Worm (Caenorhabditis elegans) whole organism, late embryonic: ENCODE results near the gene pho-6.
"Not testable (repeated sequence)": the region's sequence is repeated elsewhere in the genome, so short reads cannot be mapped to it uniquely, and the experiment has no call there.

ENCODE experiments used
- C08G9.2 ChIP-seq: sonication (generic microtip); optimal IDR thresholded peaks from 2 replicates; lab custom pipeline; 2016; ENCODE audit warnings: mild to moderate bottlenecking, missing genetic modification characterization, moderate library complexity, missing compliant biosample characterization
- T23F11.4 ChIP-seq: fragments of 200-800 bp; sonication (Bioruptor generic); optimal IDR thresholded peaks from 2 replicates; lab custom pipeline; 2018; ENCODE audit warnings: mild to moderate bottlenecking, missing genetic modification characterization, missing compliant biosample characterization
- Y22D7AL.16 ChIP-seq: sonication (generic microtip); optimal IDR thresholded peaks from 2 replicates; lab custom pipeline; 2016; ENCODE audit warnings: missing genetic modification characterization, missing compliant biosample characterization
- ceh-14 ChIP-seq: sonication (generic microtip); optimal IDR thresholded peaks from 2 replicates; lab custom pipeline; 2016; ENCODE audit warnings: missing genotype, missing genetic modification characterization, missing compliant biosample characterization
- ceh-18 ChIP-seq: sonication (generic microtip); optimal IDR thresholded peaks from 2 replicates; lab custom pipeline; 2016; ENCODE audit warnings: missing genetic modification characterization, missing compliant biosample characterization
- ceh-22 ChIP-seq: sonication (generic microtip); optimal IDR thresholded peaks from 2 replicates; lab custom pipeline; 2017; ENCODE audit warnings: missing biosample characterization, missing genetic modification characterization
- ceh-30 ChIP-seq: fragments of 150-350 bp; optimal IDR thresholded peaks from 2 replicates; lab custom pipeline; 2014; ENCODE audit warnings: missing biosample characterization, missing genetic modification characterization
- ceh-31 ChIP-seq: sonication (generic microtip); optimal IDR thresholded peaks from 2 replicates; lab custom pipeline; 2016; ENCODE audit warnings: missing genetic modification characterization, missing compliant biosample characterization
- ceh-34 ChIP-seq: sonication (generic microtip); optimal IDR thresholded peaks from 2 replicates; lab custom pipeline; 2016; ENCODE audit warnings: mild to moderate bottlenecking, missing genetic modification characterization, missing compliant biosample characterization
- ceh-45 ChIP-seq: fragments of 200-800 bp; sonication (Bioruptor generic); IDR thresholded peaks from 2 replicates; pipeline ENCODE4 v1.3.6; 2022; ENCODE audit warnings: missing genetic modification reagents, missing genetic modification characterization, missing compliant biosample characterization
- ceh-48 ChIP-seq: sonication (generic microtip); optimal IDR thresholded peaks from 2 replicates; lab custom pipeline; 2016; ENCODE audit warnings: missing genetic modification characterization, inconsistent platforms, missing compliant biosample characterization
- dmd-4 ChIP-seq: sonication (generic microtip); optimal IDR thresholded peaks from 2 replicates; lab custom pipeline; 2016; ENCODE audit warnings: borderline replicate concordance, missing genetic modification characterization, missing compliant biosample characterization
- elt-2 ChIP-seq: sonication (generic microtip); optimal IDR thresholded peaks from 2 replicates; lab custom pipeline; 2016; ENCODE audit warnings: missing genetic modification reagents, missing genetic modification characterization, missing compliant biosample characterization
- hlh-15 ChIP-seq: sonication (generic microtip); optimal IDR thresholded peaks from 2 replicates; lab custom pipeline; 2016; ENCODE audit warnings: missing genetic modification characterization, missing compliant biosample characterization
- hlh-6 ChIP-seq: sonication (generic microtip); optimal IDR thresholded peaks from 2 replicates; lab custom pipeline; 2016; ENCODE audit warnings: missing genotype, missing genetic modification characterization, missing compliant biosample characterization
- mec-3 ChIP-seq: sonication (generic microtip); optimal IDR thresholded peaks from 2 replicates; lab custom pipeline; 2016; ENCODE audit warnings: borderline replicate concordance, missing genetic modification characterization, missing compliant biosample characterization
- nhr-232 ChIP-seq: sonication (generic microtip); optimal IDR thresholded peaks from 2 replicates; lab custom pipeline; 2016; ENCODE audit warnings: missing genetic modification characterization, missing compliant biosample characterization
- pat-9 ChIP-seq: fragments of 200-800 bp; sonication (Bioruptor generic); optimal IDR thresholded peaks from 2 replicates; lab custom pipeline; 2018; ENCODE audit warnings: mild to moderate bottlenecking, missing genetic modification characterization, moderate library complexity, missing compliant biosample characterization
- pax-1 ChIP-seq: fragments of 150-350 bp; optimal IDR thresholded peaks from 2 replicates; lab custom pipeline; 2014; ENCODE audit warnings: missing biosample characterization, missing genetic modification characterization
- pqm-1 ChIP-seq: sonication (generic microtip); optimal IDR thresholded peaks from 2 replicates; lab custom pipeline; 2016; ENCODE audit warnings: missing genetic modification characterization, missing compliant biosample characterization
- pros-1 ChIP-seq: fragments of 150-350 bp; optimal IDR thresholded peaks from 2 replicates; lab custom pipeline; 2014; ENCODE audit warnings: missing biosample characterization, missing genetic modification reagents, missing genetic modification characterization
- sdc-2 ChIP-seq: sonication (generic microtip); optimal IDR thresholded peaks from 2 replicates; lab custom pipeline; 2016; ENCODE audit warnings: missing genotype, missing genetic modification characterization, missing compliant biosample characterization
- unc-3 ChIP-seq, 2 experiments: fragments of 200-800 bp in 1 of 2; sonication (Bioruptor generic) in 1 of 2; sonication (generic microtip) in 1 of 2; conservative IDR thresholded peaks in 1 of 2; optimal IDR thresholded peaks in 1 of 2; 2 replicates each; pipeline versions ENCODE4 v1.3.6 to Lab custom; 2016 to 2022; ENCODE audit warnings: missing compliant biosample characterization in 2 of 2, missing genetic modification characterization in 2 of 2, missing genetic modification reagents in 1 of 2
- unc-42 ChIP-seq: sonication (generic microtip); optimal IDR thresholded peaks from 2 replicates; lab custom pipeline; 2016; ENCODE audit warnings: missing genotype, missing genetic modification characterization, missing compliant biosample characterization
- unc-55 ChIP-seq: sonication (generic microtip); optimal IDR thresholded peaks from 2 replicates; lab custom pipeline; 2017; ENCODE audit warnings: missing biosample characterization, missing genetic modification reagents, missing genetic modification characterization
- unc-86 ChIP-seq: sonication (generic microtip); optimal IDR thresholded peaks from 2 replicates; lab custom pipeline; 2016; ENCODE audit warnings: missing genetic modification characterization, missing compliant biosample characterization
- zip-5 ChIP-seq: sonication (generic microtip); optimal IDR thresholded peaks from 2 replicates; lab custom pipeline; 2016; ENCODE audit warnings: missing genetic modification characterization, missing compliant biosample characterization
- ztf-16 ChIP-seq: sonication (generic microtip); optimal IDR thresholded peaks from 2 replicates; lab custom pipeline; 2017; ENCODE audit warnings: missing genetic modification characterization, missing compliant biosample characterization

pho-6 gene

ce11 chrV:8394357-8394850, at the start of gene pho-6, which contains the start of gene F52E1.3:
Gene pho-6, minus strand, starts transcription at chrV:8394457.
Gene F52E1.3, plus strand, starts transcription at chrV:8394800.
- no peak for TF ChIP-seq mec-3 (tag; lab: Kevin White, UChicago)
- no peak for TF ChIP-seq pqm-1 (tag; lab: Kevin White, UChicago)
- no peak for TF ChIP-seq unc-42 (tag; lab: Kevin White, UChicago)
- no peak for TF ChIP-seq ceh-30 (tag; lab: Kevin White, UChicago)
- TF ChIP-seq ceh-18 (tag; lab: Kevin White, UChicago) = no peak
- TF ChIP-seq ztf-16 (tag; lab: Kevin White, UChicago) = no peak
- no peak for TF ChIP-seq C08G9.2 (tag; lab: Kevin White, UChicago)
- no peak for TF ChIP-seq zip-5 (tag; lab: Kevin White, UChicago)
- no peak for TF ChIP-seq hlh-6 (tag; lab: Kevin White, UChicago)
- TF ChIP-seq pros-1 (tag; lab: Kevin White, UChicago) = no peak
- TF ChIP-seq dmd-4 = no peak
- TF ChIP-seq pax-1 (tag; lab: Kevin White, UChicago) = no peak

ce11 chrV:8437358-8437757, 43.1 kb upstream of the pho-6 start:
- TF ChIP-seq hlh-15 (tag; lab: Kevin White, UChicago) (no peak), C08G9.2 (tag; lab: Kevin White, UChicago) (no peak), ceh-45 (GFP tag; lab: Robert Waterston, UW) (no peak), T23F11.4 (GFP tag; lab: Kevin White, UChicago) (no peak)

- TF ChIP-seq unc-86 (tag; lab: Kevin White, UChicago) (no peak), unc-55 (GFP tag; lab: Kevin White, UChicago) (no peak), nhr-232 (tag; lab: Kevin White, UChicago) (no peak), pat-9 (tag; lab: Kevin White, UChicago) (no peak), unc-42 (tag; lab: Kevin White, UChicago) (peak; percentile 79), ceh-31 (tag; lab: Kevin White, UChicago) (no peak), ceh-34 (tag; lab: Kevin White, UChicago) (no peak), ceh-14 (tag; lab: Kevin White, UChicago) (no peak)
These were observed 41.0 kb upstream of the pho-6 start for ce11 chrV:8435292-8435691.

- no peak for TF ChIP-seq Y22D7AL.16 (tag; lab: Kevin White, UChicago)
- TF ChIP-seq elt-2 (tag; lab: Kevin White, UChicago) = peak; percentile 31
- TF ChIP-seq ceh-48 (tag; lab: Kevin White, UChicago) = no peak
These were observed 40.2 kb upstream of the pho-6 start for ce11 chrV:8434400-8434827.

ce11 chrV:8431295-8431694, 37.0 kb upstream of the pho-6 start:
- TF ChIP-seq ceh-45 (GFP tag; lab: Robert Waterston, UW) (0 out of 2 replicates have a peak, but pooled peaks have one; percentile 18), unc-3 (GFP tag; conservative IDR thresholded peaks at IDR 0.05; lab: Robert Waterston, UW) (peak; percentile 50)
- TF ChIP-seq unc-3 (tag; optimal IDR thresholded peaks at IDR 0.05; lab: Kevin White, UChicago) = not testable (repeated sequence)

- TF ChIP-seq pros-1 (tag; lab: Kevin White, UChicago) (peak; percentile 14), unc-55 (GFP tag; lab: Kevin White, UChicago) (peak; percentile 28), Y22D7AL.16 (tag; lab: Kevin White, UChicago) (no peak), ceh-31 (tag; lab: Kevin White, UChicago) (peak; percentile 21), sdc-2 (tag; lab: Kevin White, UChicago) (no peak), ceh-22 (no peak), unc-42 (tag; lab: Kevin White, UChicago) (peak; percentile 56)
These were observed 34.5 kb upstream of the pho-6 start for ce11 chrV:8428585-8429414.
